Fruit fly (Drosophila melanogaster): ENCODE data around the gene Set.

Gene Set

DNA sequence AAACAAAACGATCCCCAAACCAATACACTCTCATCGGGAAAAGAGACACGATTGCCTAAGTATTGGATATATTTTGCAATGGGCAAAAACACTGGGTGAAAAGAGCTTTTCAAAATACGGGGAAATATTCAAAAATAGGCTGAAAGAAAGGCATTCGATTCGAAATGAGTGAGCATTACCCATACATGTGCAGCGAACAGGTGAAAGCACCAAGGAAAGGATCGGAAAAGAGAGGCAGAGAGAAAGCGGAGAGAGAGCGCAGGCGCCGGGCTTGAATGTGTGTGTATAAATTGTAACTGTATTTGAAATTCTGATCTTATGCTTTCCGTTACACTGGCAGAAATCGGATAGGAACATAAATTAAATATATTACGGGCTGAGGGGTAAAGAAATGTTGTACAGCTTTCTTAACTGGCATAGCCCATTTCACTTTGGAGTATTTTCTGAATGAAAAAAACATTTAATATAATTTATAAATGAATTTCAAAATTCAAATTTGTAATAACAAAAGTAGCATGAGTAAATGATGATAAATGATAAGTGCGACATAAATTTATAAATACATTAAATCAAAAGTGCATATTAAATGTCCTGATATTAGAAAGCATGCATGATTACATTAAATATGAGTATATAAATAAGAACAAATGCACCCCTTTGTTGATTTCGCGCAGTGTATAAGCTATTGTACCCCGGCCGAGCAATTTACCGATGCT, 17.4 kb downstream of the Set start (continued):
- TF ChIP-seq gt (GFP tag; IDR thresholded peaks at IDR 0.05) (no peak), H15 (GFP tag; IDR thresholded peaks at IDR 0.05) (0 out of 3 replicates have a peak, but pooled peaks have one; percentile 44), cas (GFP tag; IDR thresholded peaks at IDR 0.05) (no peak), schlank (tag; optimal IDR thresholded peaks at IDR 0.05) (no peak), ftz-f1 (GFP tag; optimal IDR thresholded peaks at IDR 0.05) (no peak), CG12104 (GFP tag; optimal IDR thresholded peaks at IDR 0.05) (peak; percentile 62), bigmax (GFP tag; optimal IDR thresholded peaks at IDR 0.05) (no peak), lab (GFP tag; optimal IDR thresholded peaks at IDR 0.05) (peak; percentile 20), CG12942 (GFP tag; optimal IDR thresholded peaks at IDR 0.05) (peak; percentile 53), CG7987 (GFP tag; optimal IDR thresholded peaks at IDR 0.05) (no peak), CG9215 (GFP tag; IDR thresholded peaks at IDR 0.05) (no peak; the same call in 1 of the 2 replicates), exex (tag; optimal IDR thresholded peaks at IDR 0.05) (peak; percentile 12), Drgx (GFP tag; IDR thresholded peaks at IDR 0.05) (peak; percentile 38; the same call in 1 of the 2 replicates), CG9932 (GFP tag; IDR thresholded peaks at IDR 0.05) (no peak), Tbp (GFP tag; optimal IDR thresholded peaks at IDR 0.05) (no peak), Fer1 (GFP tag; optimal IDR thresholded peaks at IDR 0.05) (no peak), lilli (GFP tag; optimal IDR thresholded peaks at IDR 0.05) (peak; percentile 46), Sox100B (GFP tag; optimal IDR thresholded peaks at IDR 0.05) (peak; percentile 86), Atf3 (GFP tag; optimal IDR thresholded peaks at IDR 0.05) (no peak), dimm (GFP tag; IDR thresholded peaks at IDR 0.05) (no peak), CG2116 (GFP tag; optimal IDR thresholded peaks at IDR 0.05) (peak; percentile 36), Asciz (GFP tag; optimal IDR thresholded peaks at IDR 0.05) (peak; percentile 59), BtbVII (GFP tag; optimal IDR thresholded peaks at IDR 0.05) (peak; percentile 40), eyg (GFP tag; optimal IDR thresholded peaks at IDR 0.05) (no peak), Hr51 (GFP tag; optimal IDR thresholded peaks at IDR 0.05) (peak in 1 of 2 experiments; percentile 77), CG10543 (GFP tag; optimal IDR thresholded peaks at IDR 0.05) (peak; percentile 35), Hand (GFP tag; optimal IDR thresholded peaks at IDR 0.05) (no peak), tx (GFP tag; optimal IDR thresholded peaks at IDR 0.05) (no peak), CG9609 (GFP tag; optimal IDR thresholded peaks at IDR 0.05) (no peak), ac (GFP tag; optimal IDR thresholded peaks at IDR 0.05) (no peak), vnd (GFP tag; IDR thresholded peaks at IDR 0.05; ENCODE audit: partially characterized antibody) (no peak), nerfin-2 (GFP tag; IDR thresholded peaks at IDR 0.05; ENCODE audit: partially characterized antibody) (no peak), Hey (tag; optimal IDR thresholded peaks at IDR 0.05) (no peak), CG6765 (GFP tag; optimal IDR thresholded peaks at IDR 0.05) (no peak), Side (GFP tag; optimal IDR thresholded peaks at IDR 0.05) (no peak), CG31365 (tag; optimal IDR thresholded peaks at IDR 0.05) (no peak), CG11398 (GFP tag; optimal IDR thresholded peaks at IDR 0.05) (no peak), org-1 (GFP tag; optimal IDR thresholded peaks at IDR 0.05) (peak; percentile 61), HmgZ (tag; optimal IDR thresholded peaks at IDR 0.05) (no peak), yki (optimal IDR thresholded peaks at IDR 0.05) (peak; percentile 14), luna (GFP tag; optimal IDR thresholded peaks at IDR 0.05) (no peak), CG1647 (GFP tag; optimal IDR thresholded peaks at IDR 0.05) (no peak), CG13775 (GFP tag; optimal IDR thresholded peaks at IDR 0.05) (peak; percentile 80), hkb (optimal IDR thresholded peaks at IDR 0.05) (no peak), hkb (GFP tag; IDR thresholded peaks at IDR 0.05) (peak; percentile 48), CG6254 (GFP tag; optimal IDR thresholded peaks at IDR 0.05) (peak; percentile 62), Hmx (GFP tag; optimal IDR thresholded peaks at IDR 0.05) (no peak), CG5953 (GFP tag; IDR thresholded peaks at IDR 0.05) (no peak), Sox102F (GFP tag; optimal IDR thresholded peaks at IDR 0.05) (peak; percentile 78), Sin3A (optimal IDR thresholded peaks at IDR 0.05) (no peak), Hr78 (GFP tag; optimal IDR thresholded peaks at IDR 0.05) (peak in 1 of 2 experiments; percentile 64)

Data from whole organism, embryonic.